Fruit fly (Drosophila melanogaster) whole organism: ENCODE data around the gene CG7377.

Experiments
- CG8478 ChIP-seq: fragments of >200 bp; optimal IDR thresholded peaks from 2 replicates; lab custom pipeline; 2018; ENCODE audit warnings: inconsistent platforms
- EcR ChIP-seq, 2 experiments: fragments of >200 bp; optimal IDR thresholded peaks; 2 replicates each; lab custom pipeline; 2017; ENCODE audit warnings: missing biosample characterization in 2 of 2, missing genetic modification characterization in 2 of 2, missing genetic modification reagents in 2 of 2
- pan ChIP-seq: fragments of >200 bp; optimal IDR thresholded peaks from 2 replicates; lab custom pipeline; 2017
- psq ChIP-seq: fragments of >200 bp; optimal IDR thresholded peaks from 2 replicates; lab custom pipeline; 2017
- usp ChIP-seq: fragments of >200 bp; optimal IDR thresholded peaks from 2 replicates; lab custom pipeline; 2017; ENCODE audit warnings: missing biosample characterization, missing genetic modification characterization, mixed read lengths

dm6 chr3L:11634551-11634950 is 45.1 kb downstream of the CG7377 start:
- TF ChIP-seq pan = no peak
- TF ChIP-seq usp = no peak
- TF ChIP-seq psq (lab: Kevin White, UChicago) = no peak
- TF ChIP-seq EcR (GFP tag; optimal IDR thresholded peaks at IDR 0.05; lab: Kevin White, UChicago) = no peak
- no peak for TF ChIP-seq CG8478 (lab: Kevin White, UChicago)
